Fruit fly (Drosophila melanogaster) whole organism, embryonic: ENCODE results near the gene ATPsynepsilonL.

Experiments used
- Adf1 ChIP-seq: fragments of 200-800 bp; sonication (Bioruptor generic); IDR thresholded peaks from 2 replicates; pipeline ENCODE4 v1.3.6; 2022; ENCODE audit warnings: missing biosample characterization, missing genetic modification characterization
- B-H1 ChIP-seq: fragments of 200-800 bp; sonication (Bioruptor generic); IDR thresholded peaks from 3 replicates; pipeline ENCODE4 v1.3.6; 2022; ENCODE audit warnings: missing biosample characterization, missing genetic modification characterization
- CG10654 ChIP-seq: fragments of 200-800 bp; sonication (Bioruptor generic); optimal IDR thresholded peaks from 2 replicates; lab custom pipeline; 2016; ENCODE audit warnings: missing biosample characterization, missing genetic modification characterization
- CG12071 ChIP-seq: fragments of 200-800 bp; sonication (Bioruptor generic); optimal IDR thresholded peaks from 3 replicates; lab custom pipeline; 2018; ENCODE audit warnings: missing biosample characterization, mild to moderate bottlenecking, missing genetic modification characterization
- CG12942 ChIP-seq: fragments of 200-800 bp; sonication (Bioruptor generic); optimal IDR thresholded peaks from 3 replicates; lab custom pipeline; 2016; ENCODE audit warnings: missing biosample characterization, missing genetic modification characterization
- CG13424 ChIP-seq: fragments of 200-800 bp; sonication (Bioruptor generic); optimal IDR thresholded peaks from 2 replicates; lab custom pipeline; 2019; ENCODE audit warnings: missing biosample characterization, mild to moderate bottlenecking, missing genetic modification characterization, moderate library complexity
- CG14014 ChIP-seq: fragments of 200-800 bp; sonication (Bioruptor generic); IDR thresholded peaks from 2 replicates; pipeline ENCODE4 v1.3.6; 2022; ENCODE audit warnings: missing biosample characterization, missing genetic modification characterization
- CG14441 ChIP-seq: fragments of 200-800 bp; sonication (Bioruptor generic); IDR thresholded peaks from 2 replicates; pipeline ENCODE4 v1.3.6; 2022; ENCODE audit warnings: missing biosample characterization, missing genetic modification characterization
- CG14860 ChIP-seq: fragments of 200-800 bp; sonication (Bioruptor generic); IDR thresholded peaks from 3 replicates; pipeline ENCODE4 v1.3.6; 2022; ENCODE audit warnings: missing biosample characterization, missing genetic modification characterization; ENCODE audit not compliant: partially characterized antibody
- CG1602 ChIP-seq: fragments of 200-800 bp; sonication (Bioruptor generic); optimal IDR thresholded peaks from 3 replicates; lab custom pipeline; 2016; ENCODE audit warnings: missing biosample characterization, missing genetic modification characterization
- CG17361 ChIP-seq: fragments of 200-800 bp; sonication (Bioruptor generic); IDR thresholded peaks from 3 replicates; pipeline ENCODE4 v1.3.6; 2022; ENCODE audit warnings: missing biosample characterization, missing genetic modification characterization
- CG1832 ChIP-seq: fragments of 200-800 bp; sonication (Bioruptor generic); optimal IDR thresholded peaks from 2 replicates; lab custom pipeline; 2017; ENCODE audit warnings: missing biosample characterization, mild to moderate bottlenecking, missing genetic modification characterization, inconsistent platforms
- CG30431 ChIP-seq: fragments of 200-800 bp; sonication (Bioruptor generic); optimal IDR thresholded peaks from 2 replicates; lab custom pipeline; 2017; ENCODE audit warnings: missing biosample characterization, missing genetic modification characterization
- CG31365 ChIP-seq: fragments of 200-800 bp; sonication (Bioruptor generic); optimal IDR thresholded peaks from 2 replicates; lab custom pipeline; 2018; ENCODE audit warnings: missing biosample characterization, mild to moderate bottlenecking, missing genetic modification characterization
- CG4328 ChIP-seq: fragments of 200-800 bp; sonication (Bioruptor generic); optimal IDR thresholded peaks from 3 replicates; lab custom pipeline; 2017; ENCODE audit warnings: missing biosample characterization, missing genetic modification reagents, missing genetic modification characterization
- CG4360 ChIP-seq: fragments of 200-800 bp; sonication (Bioruptor generic); IDR thresholded peaks from 2 replicates; pipeline ENCODE4 v1.3.6; 2022; ENCODE audit warnings: missing biosample characterization, missing genetic modification characterization
- CG4730 ChIP-seq: fragments of 200-800 bp; sonication (Bioruptor generic); IDR thresholded peaks from 2 replicates; pipeline ENCODE4 v1.3.6; 2022; ENCODE audit warnings: missing biosample characterization, missing genetic modification characterization
- CG6813 ChIP-seq: fragments of 200-800 bp; sonication (Bioruptor generic); optimal IDR thresholded peaks from 2 replicates; lab custom pipeline; 2017; ENCODE audit warnings: missing biosample characterization, missing genetic modification characterization, mild to moderate bottlenecking, moderate library complexity, missing genetic modification reagents
- CG7556 ChIP-seq: fragments of 200-800 bp; sonication (Bioruptor generic); optimal IDR thresholded peaks from 2 replicates; lab custom pipeline; 2017; ENCODE audit warnings: missing biosample characterization, mild to moderate bottlenecking, missing genetic modification characterization
- CG7839 ChIP-seq: fragments of 200-800 bp; sonication (Bioruptor generic); optimal IDR thresholded peaks from 3 replicates; lab custom pipeline; 2018; ENCODE audit warnings: missing biosample characterization, mild to moderate bottlenecking, missing genetic modification characterization, moderate library complexity
- CG8765 ChIP-seq: fragments of 200-800 bp; sonication (Bioruptor generic); IDR thresholded peaks from 2 replicates; pipeline ENCODE4 v1.3.6; 2022; ENCODE audit warnings: missing biosample characterization, missing genetic modification characterization
- CG9215 ChIP-seq: fragments of 200-800 bp; sonication (Bioruptor generic); IDR thresholded peaks from 2 replicates; pipeline ENCODE4 v1.3.6; 2022; ENCODE audit warnings: missing biosample characterization, missing genetic modification characterization
- CHES-1-like ChIP-seq: fragments of 200-800 bp; sonication (Bioruptor generic); optimal IDR thresholded peaks from 2 replicates; lab custom pipeline; 2016; ENCODE audit warnings: missing biosample characterization, missing genetic modification characterization
- Dip3 ChIP-seq: fragments of 200-800 bp; sonication (Bioruptor generic); optimal IDR thresholded peaks from 3 replicates; lab custom pipeline; 2016; ENCODE audit warnings: missing biosample characterization, missing genetic modification characterization
- Dref ChIP-seq: fragments of 200-800 bp; sonication (Bioruptor generic); IDR thresholded peaks from 2 replicates; pipeline ENCODE4 v1.3.6; 2022; ENCODE audit warnings: missing biosample characterization, missing genetic modification characterization
- H2.0 ChIP-seq: fragments of 200-800 bp; sonication (Bioruptor generic); IDR thresholded peaks from 2 replicates; pipeline ENCODE4 v1.3.6; 2022; ENCODE audit warnings: missing biosample characterization, missing genetic modification characterization
- Lim3 ChIP-seq: fragments of 200-800 bp; sonication (Bioruptor generic); IDR thresholded peaks from 2 replicates; pipeline ENCODE4 v1.3.6; 2022; ENCODE audit warnings: missing biosample characterization, missing genetic modification characterization
- Nf-YA ChIP-seq: fragments of 200-800 bp; sonication (Bioruptor generic); IDR thresholded peaks from 2 replicates; pipeline ENCODE4 v1.3.6; 2022; ENCODE audit warnings: missing biosample characterization, missing genetic modification characterization
- Nf-YB ChIP-seq: fragments of 200-800 bp; sonication (Bioruptor generic); optimal IDR thresholded peaks from 3 replicates; lab custom pipeline; 2019; ENCODE audit warnings: missing biosample characterization, mild to moderate bottlenecking, missing genetic modification characterization, moderate library complexity
- Side ChIP-seq: fragments of 200-800 bp; sonication (Bioruptor generic); optimal IDR thresholded peaks from 2 replicates; lab custom pipeline; 2016; ENCODE audit warnings: missing biosample characterization, missing genetic modification characterization
- Sry-β ChIP-seq: fragments of 200-800 bp; sonication (Bioruptor generic); optimal IDR thresholded peaks from 2 replicates; lab custom pipeline; 2018; ENCODE audit warnings: missing biosample characterization, mild to moderate bottlenecking, missing genetic modification characterization, moderate library complexity
- ase ChIP-seq: fragments of 200-800 bp; sonication (Bioruptor generic); IDR thresholded peaks from 3 replicates; pipeline ENCODE4 v1.3.6; 2022; ENCODE audit warnings: missing biosample characterization, missing genetic modification characterization
- bowl ChIP-seq: fragments of 200-800 bp; sonication (Bioruptor generic); IDR thresholded peaks from 2 replicates; pipeline ENCODE4 v1.3.6; 2022; ENCODE audit warnings: missing biosample characterization, missing genetic modification characterization
- cas ChIP-seq: fragments of 200-800 bp; sonication (Bioruptor generic); IDR thresholded peaks from 2 replicates; pipeline ENCODE4 v1.3.6; 2022; ENCODE audit warnings: missing biosample characterization, missing genetic modification characterization
- dimm ChIP-seq: fragments of 200-800 bp; sonication (Bioruptor generic); IDR thresholded peaks from 2 replicates; pipeline ENCODE4 v1.3.6; 2022; ENCODE audit warnings: missing biosample characterization, missing genetic modification characterization
- disco-r ChIP-seq: fragments of 200-800 bp; sonication (Bioruptor generic); optimal IDR thresholded peaks from 2 replicates; lab custom pipeline; 2016; ENCODE audit warnings: missing biosample characterization, missing genetic modification characterization
- dmrt99B ChIP-seq: fragments of 200-800 bp; sonication (Bioruptor generic); optimal IDR thresholded peaks from 2 replicates; lab custom pipeline; 2018; ENCODE audit warnings: missing biosample characterization, mild to moderate bottlenecking, missing genetic modification characterization, moderate library complexity
- esg ChIP-seq: fragments of 200-800 bp; sonication (Bioruptor generic); conservative IDR thresholded peaks from 2 replicates; pipeline ENCODE4 v1.3.6; 2022; ENCODE audit warnings: missing biosample characterization, missing genetic modification characterization
- gem ChIP-seq: fragments of 200-800 bp; sonication (Bioruptor generic); optimal IDR thresholded peaks from 2 replicates; lab custom pipeline; 2019; ENCODE audit warnings: missing biosample characterization, mild to moderate bottlenecking, missing genetic modification characterization, moderate library complexity
- hb ChIP-seq: fragments of 200-800 bp; sonication (Bioruptor generic); IDR thresholded peaks from 3 replicates; pipeline ENCODE4 v1.3.6; 2022; ENCODE audit warnings: missing biosample characterization, missing genetic modification characterization; ENCODE audit not compliant: partially characterized antibody
- hbn ChIP-seq: fragments of 200-800 bp; sonication (Bioruptor generic); IDR thresholded peaks from 2 replicates; pipeline ENCODE4 v1.3.6; 2022; ENCODE audit warnings: missing biosample characterization, missing genetic modification characterization; ENCODE audit not compliant: partially characterized antibody
- insv ChIP-seq, 2 experiments: fragments of 200-800 bp; sonication (Bioruptor generic); optimal IDR thresholded peaks; 3 replicates each; lab custom pipeline; 2016 to 2018; ENCODE audit warnings: missing biosample characterization in 2 of 2, missing genetic modification characterization in 2 of 2
- kay ChIP-seq: fragments of 200-800 bp; sonication (Bioruptor generic); optimal IDR thresholded peaks from 2 replicates; lab custom pipeline; 2016; ENCODE audit warnings: missing biosample characterization, missing genetic modification characterization
- kni ChIP-seq: fragments of 200-800 bp; sonication (Bioruptor generic); optimal IDR thresholded peaks from 3 replicates; lab custom pipeline; 2017; ENCODE audit warnings: mild to moderate bottlenecking, missing biosample characterization, missing genetic modification reagents, missing genetic modification characterization
- lmd ChIP-seq: fragments of 200-800 bp; sonication (Bioruptor generic); IDR thresholded peaks from 2 replicates; pipeline ENCODE4 v1.3.6; 2022; ENCODE audit warnings: missing biosample characterization, missing genetic modification characterization
- nmo ChIP-seq: fragments of 200-800 bp; sonication (Bioruptor generic); optimal IDR thresholded peaks from 2 replicates; lab custom pipeline; 2018; ENCODE audit warnings: missing biosample characterization, mild to moderate bottlenecking, missing genetic modification characterization, moderate library complexity
- pros ChIP-seq: fragments of 200-800 bp; sonication (Bioruptor generic); optimal IDR thresholded peaks from 3 replicates; lab custom pipeline; 2019; ENCODE audit warnings: missing biosample characterization, mild to moderate bottlenecking, missing genetic modification characterization, moderate library complexity
- shn ChIP-seq: fragments of 200-800 bp; sonication (Bioruptor generic); optimal IDR thresholded peaks from 3 replicates; lab custom pipeline; 2016; ENCODE audit warnings: missing biosample characterization, missing genetic modification characterization
- tio ChIP-seq: fragments of 200-800 bp; sonication (Bioruptor generic); optimal IDR thresholded peaks from 2 replicates; lab custom pipeline; 2017; ENCODE audit warnings: missing biosample characterization, missing genetic modification characterization, inconsistent platforms
- unc-4 ChIP-seq: fragments of 200-800 bp; sonication (Bioruptor generic); IDR thresholded peaks from 2 replicates; pipeline ENCODE4 v1.3.6; 2022; ENCODE audit warnings: missing biosample characterization, missing genetic modification characterization; ENCODE audit not compliant: partially characterized antibody
- vfl ChIP-seq: fragments of 200-800 bp; sonication (Bioruptor generic); optimal IDR thresholded peaks from 2 replicates; lab custom pipeline; 2016; ENCODE audit warnings: missing biosample characterization, missing genetic modification characterization
- yki ChIP-seq: fragments of >200 bp; optimal IDR thresholded peaks from 3 replicates; lab custom pipeline; 2018

The ATPsynepsilonL gene

DNA sequence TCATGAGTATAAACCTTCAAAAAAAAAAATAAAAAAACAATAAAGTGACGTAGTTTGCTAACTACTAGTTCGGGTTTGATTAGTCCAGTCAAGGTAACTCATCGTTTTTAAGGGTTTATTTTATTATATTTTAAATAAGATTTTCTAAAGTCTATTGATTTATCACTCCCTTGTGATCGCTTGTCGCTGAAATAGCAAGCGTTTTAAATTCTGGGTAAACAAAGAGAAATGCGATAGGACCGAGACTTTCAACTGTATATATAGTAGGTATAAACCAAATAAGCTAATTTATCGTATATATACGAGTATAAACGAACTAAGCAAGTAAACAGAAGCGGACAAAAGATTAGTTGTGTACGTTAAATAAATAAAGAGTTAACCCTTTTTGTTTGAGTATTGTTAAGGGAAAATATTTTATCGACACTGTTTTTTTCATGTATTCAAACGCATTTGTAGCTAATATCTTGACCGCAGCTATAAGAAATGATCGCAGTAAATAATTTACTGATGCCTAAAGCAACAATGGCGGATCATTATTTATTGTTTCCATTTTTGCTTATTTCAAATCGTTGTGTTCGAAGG is 47.0 kb downstream of the ATPsynepsilonL start (continued):
- no peak for TF ChIP-seq CG10654 (GFP tag; lab: Kevin White, UChicago)
- TF ChIP-seq vfl: no peak
- TF ChIP-seq CG7839: peak; percentile 36
- TF ChIP-seq CG14860 (GFP tag; lab: Robert Waterston, UW): no peak
- TF ChIP-seq yki (lab: Kevin White, UChicago): no peak
- no peak for TF ChIP-seq kni (GFP tag; lab: Kevin White, UChicago)
- TF ChIP-seq CG13424: no peak
- TF ChIP-seq Dref: no peak
- TF ChIP-seq hbn (GFP tag; lab: Robert Waterston, UW): no peak
- TF ChIP-seq bowl (GFP tag; lab: Robert Waterston, UW): no peak
- no peak for TF ChIP-seq CG12942 (GFP tag; lab: Kevin White, UChicago)
- TF ChIP-seq hb (GFP tag; lab: Robert Waterston, UW): no peak
- no peak for TF ChIP-seq ase (GFP tag; lab: Robert Waterston, UW)
- peak; percentile 15 for TF ChIP-seq CG30431 (GFP tag; lab: Kevin White, UChicago)
- no peak for TF ChIP-seq dimm (GFP tag; lab: Robert Waterston, UW)
- no peak for TF ChIP-seq CG17361 (GFP tag; lab: Robert Waterston, UW)
- TF ChIP-seq nmo: peak; percentile 35
- TF ChIP-seq Nf-YB (GFP tag; lab: Kevin White, UChicago): no peak
- no peak for TF ChIP-seq CG31365
- no peak for TF ChIP-seq CG4328
- TF ChIP-seq gem: peak; percentile 62
- TF ChIP-seq H2.0 (GFP tag; lab: Robert Waterston, UW): peak; percentile 59; the same call in 1 of the 2 replicates
- TF ChIP-seq tio (GFP tag; lab: Kevin White, UChicago): peak; percentile 44
- no peak for TF ChIP-seq CG1832
- no peak for TF ChIP-seq Dip3 (GFP tag; lab: Kevin White, UChicago)
- no peak for TF ChIP-seq lmd (GFP tag; lab: Robert Waterston, UW)
- TF ChIP-seq B-H1 (GFP tag; lab: Robert Waterston, UW): no peak
- no peak for TF ChIP-seq Adf1
- TF ChIP-seq CG6813 (GFP tag; lab: Kevin White, UChicago): no peak
- peak; percentile 6 for TF ChIP-seq CG12071 (GFP tag; lab: Kevin White, UChicago)
- no peak for TF ChIP-seq kay (GFP tag; lab: Kevin White, UChicago)
- TF ChIP-seq disco-r (GFP tag; lab: Kevin White, UChicago): no peak
- TF ChIP-seq Lim3 (GFP tag; lab: Robert Waterston, UW): no peak
- no peak for TF ChIP-seq Sry-β (GFP tag; lab: Kevin White, UChicago)
- no peak for TF ChIP-seq Nf-YA (GFP tag; lab: Robert Waterston, UW)
- no peak for TF ChIP-seq pros (GFP tag; lab: Kevin White, UChicago)
- TF ChIP-seq CG14014 (GFP tag; lab: Robert Waterston, UW): peak; percentile 58
- TF ChIP-seq insv (GFP tag; optimal IDR thresholded peaks at IDR 0.05; lab: Kevin White, UChicago): no peak
- peak; percentile 40 for TF ChIP-seq CG1602
- no peak for TF ChIP-seq dmrt99B
- no peak for TF ChIP-seq shn (GFP tag; lab: Kevin White, UChicago)
- no peak for TF ChIP-seq cas (GFP tag; lab: Robert Waterston, UW)
- peak; percentile 15 for TF ChIP-seq Side (GFP tag; lab: Kevin White, UChicago)
- TF ChIP-seq CG4730 (GFP tag; lab: Robert Waterston, UW): no peak
- no peak for TF ChIP-seq unc-4
- TF ChIP-seq CHES-1-like (GFP tag; lab: Kevin White, UChicago): peak; percentile 4
- no peak for TF ChIP-seq CG8765 (GFP tag; lab: Robert Waterston, UW)
- TF ChIP-seq CG14441 (GFP tag; lab: Robert Waterston, UW): no peak
- TF ChIP-seq CG9215 (GFP tag; lab: Robert Waterston, UW): no peak
- TF ChIP-seq esg (GFP tag; lab: Robert Waterston, UW): 0 out of 2 replicates have a peak, but pooled peaks have one; percentile 36
- no peak for TF ChIP-seq CG4360 (GFP tag; lab: Robert Waterston, UW)
- peak; percentile 30 for TF ChIP-seq CG7556 (GFP tag; lab: Kevin White, UChicago)
